Worm (Caenorhabditis elegans) whole organism, L3 larva: ENCODE data around the gene C17C3.15.

Experiments used
- R02D3.7 ChIP-seq: fragments of 150-350 bp; optimal IDR thresholded peaks from 2 replicates; lab custom pipeline; 2014; ENCODE audit warnings: missing biosample characterization, missing genetic modification characterization
- ZK546.5 ChIP-seq: sonication (generic microtip); optimal IDR thresholded peaks from 2 replicates; lab custom pipeline; 2017; ENCODE audit warnings: missing biosample characterization, missing genetic modification characterization
- ama-1 ChIP-seq: fragments of 150-350 bp; optimal IDR thresholded peaks from 2 replicates; lab custom pipeline; 2018
- ceh-28 ChIP-seq: fragments of 150-350 bp; optimal IDR thresholded peaks from 2 replicates; lab custom pipeline; 2014; ENCODE audit warnings: missing biosample characterization, missing genetic modification reagents, missing genetic modification characterization
- ceh-82 ChIP-seq: fragments of 150-350 bp; optimal IDR thresholded peaks from 2 replicates; lab custom pipeline; 2014; ENCODE audit warnings: missing biosample characterization, missing genetic modification characterization
- ceh-9 ChIP-seq: sonication (generic microtip); optimal IDR thresholded peaks from 2 replicates; lab custom pipeline; 2018; ENCODE audit warnings: missing biosample characterization, missing genetic modification characterization
- daf-12 ChIP-seq: fragments of 150-350 bp; optimal IDR thresholded peaks from 2 replicates; lab custom pipeline; 2014; ENCODE audit warnings: missing biosample characterization, missing genetic modification reagents, missing genetic modification characterization
- egl-27 ChIP-seq: sonication (generic microtip); optimal IDR thresholded peaks from 4 replicates; lab custom pipeline; 2017; ENCODE audit warnings: missing biosample characterization, missing genetic modification reagents, missing genetic modification characterization
- egl-5 ChIP-seq: fragments of 150-350 bp; optimal IDR thresholded peaks from 2 replicates; lab custom pipeline; 2017; ENCODE audit warnings: missing biosample characterization, missing genetic modification reagents, missing genetic modification characterization, inconsistent platforms
- elt-1 ChIP-seq: fragments of 150-350 bp; optimal IDR thresholded peaks from 2 replicates; lab custom pipeline; 2014; ENCODE audit warnings: missing biosample characterization, missing genetic modification characterization
- elt-2 ChIP-seq: sonication (generic microtip); optimal IDR thresholded peaks from 2 replicates; lab custom pipeline; 2016; ENCODE audit warnings: missing genetic modification reagents, mild to moderate bottlenecking, missing genetic modification characterization, missing compliant biosample characterization
- elt-3 ChIP-seq, 3 experiments: fragments of 150-350 bp in 1 of 3; sonication (generic microtip) in 2 of 3; optimal IDR thresholded peaks; 2 replicates in 2 of 3; 4 replicates in 1 of 3; lab custom pipeline; 2014 to 2017; ENCODE audit warnings: missing biosample characterization in 3 of 3, missing genetic modification characterization in 3 of 3
- eor-1 ChIP-seq, 2 experiments: fragments of 150-350 bp; optimal IDR thresholded peaks; 2 replicates each; lab custom pipeline; 2014 to 2018; ENCODE audit warnings: missing biosample characterization in 2 of 2, missing genetic modification characterization in 2 of 2
- fkh-2 ChIP-seq: fragments of 150-350 bp; optimal IDR thresholded peaks from 2 replicates; lab custom pipeline; 2014; ENCODE audit warnings: missing biosample characterization, missing genetic modification reagents, missing genetic modification characterization
- fos-1 ChIP-seq: fragments of 150-350 bp; optimal IDR thresholded peaks from 2 replicates; lab custom pipeline; 2014; ENCODE audit warnings: missing biosample characterization, missing genetic modification characterization
- hmg-11 ChIP-seq: sonication (generic microtip); optimal IDR thresholded peaks from 2 replicates; lab custom pipeline; 2016; ENCODE audit warnings: missing genetic modification characterization, missing compliant biosample characterization
- jun-1 ChIP-seq: fragments of 150-350 bp; optimal IDR thresholded peaks from 2 replicates; lab custom pipeline; 2014; ENCODE audit warnings: missing biosample characterization, missing genetic modification reagents, missing genetic modification characterization
- lin-15B ChIP-seq: fragments of 150-350 bp; optimal IDR thresholded peaks from 2 replicates; lab custom pipeline; 2014; ENCODE audit warnings: missing biosample characterization, missing genetic modification characterization
- lin-39 ChIP-seq: fragments of 150-350 bp; optimal IDR thresholded peaks from 2 replicates; lab custom pipeline; 2018; ENCODE audit warnings: missing biosample characterization, missing genetic modification reagents, missing genetic modification characterization
- lsy-12 ChIP-seq: sonication (generic microtip); optimal IDR thresholded peaks from 2 replicates; lab custom pipeline; 2016; ENCODE audit warnings: mild to moderate bottlenecking, missing genetic modification characterization, missing compliant biosample characterization
- mdl-1 ChIP-seq: fragments of 150-350 bp; optimal IDR thresholded peaks from 2 replicates; lab custom pipeline; 2014; ENCODE audit warnings: missing biosample characterization, missing genetic modification characterization
- mml-1 ChIP-seq: fragments of 150-350 bp; sonication (generic microtip); optimal IDR thresholded peaks from 3 replicates; lab custom pipeline; 2014; ENCODE audit warnings: missing biosample characterization, missing genetic modification characterization
- nfya-1 ChIP-seq: sonication (generic microtip); optimal IDR thresholded peaks from 2 replicates; lab custom pipeline; 2017; ENCODE audit warnings: missing genetic modification characterization, mild to moderate bottlenecking, missing compliant biosample characterization, antibody characterized with exemption, moderate library complexity; ENCODE audit not compliant: insufficient read depth
- nhr-11 ChIP-seq: fragments of 150-350 bp; optimal IDR thresholded peaks from 2 replicates; lab custom pipeline; 2014; ENCODE audit warnings: missing biosample characterization, missing genetic modification characterization
- nhr-12 ChIP-seq: fragments of 150-350 bp; optimal IDR thresholded peaks from 2 replicates; lab custom pipeline; 2014; ENCODE audit warnings: missing biosample characterization, missing genetic modification characterization
- nhr-23 ChIP-seq: fragments of 150-350 bp; optimal IDR thresholded peaks from 2 replicates; lab custom pipeline; 2014; ENCODE audit warnings: missing biosample characterization, missing genetic modification reagents, missing genetic modification characterization
- nhr-237 ChIP-seq: fragments of 150-350 bp; optimal IDR thresholded peaks from 2 replicates; lab custom pipeline; 2014; ENCODE audit warnings: missing biosample characterization, missing genetic modification characterization
- nhr-25 ChIP-seq: sonication (generic microtip); optimal IDR thresholded peaks from 2 replicates; lab custom pipeline; 2017; ENCODE audit warnings: missing biosample characterization, missing genetic modification characterization
- nhr-28 ChIP-seq: fragments of 150-350 bp; optimal IDR thresholded peaks from 2 replicates; lab custom pipeline; 2014; ENCODE audit warnings: missing biosample characterization, missing genetic modification characterization
- nhr-43 ChIP-seq: sonication (generic microtip); optimal IDR thresholded peaks from 2 replicates; lab custom pipeline; 2016; ENCODE audit warnings: mild to moderate bottlenecking, missing genetic modification characterization, missing compliant biosample characterization; ENCODE audit not compliant: poor library complexity, severe bottlenecking
- nhr-67 ChIP-seq: fragments of 150-350 bp; optimal IDR thresholded peaks from 2 replicates; lab custom pipeline; 2014; ENCODE audit warnings: missing biosample characterization, missing genetic modification characterization
- pha-4 ChIP-seq: fragments of 150-350 bp; optimal IDR thresholded peaks from 2 replicates; lab custom pipeline; 2014; ENCODE audit warnings: missing biosample characterization, missing genetic modification reagents, missing genetic modification characterization
- pqm-1 ChIP-seq: fragments of 150-350 bp; optimal IDR thresholded peaks from 2 replicates; lab custom pipeline; 2017; ENCODE audit warnings: missing biosample characterization, missing genetic modification characterization, inconsistent platforms
- sea-2 ChIP-seq: fragments of 150-350 bp; sonication (generic microtip); optimal IDR thresholded peaks from 4 replicates; lab custom pipeline; 2014; ENCODE audit warnings: missing biosample characterization, missing genetic modification reagents, missing genetic modification characterization
- skn-1 ChIP-seq: fragments of 150-350 bp; optimal IDR thresholded peaks from 2 replicates; lab custom pipeline; 2014; ENCODE audit warnings: missing biosample characterization, missing genetic modification characterization
- snpc-4 ChIP-seq: fragments of 150-350 bp; optimal IDR thresholded peaks from 2 replicates; lab custom pipeline; 2014; ENCODE audit warnings: missing biosample characterization, missing genetic modification characterization
- tbx-2 ChIP-seq: sonication (generic microtip); optimal IDR thresholded peaks from 2 replicates; lab custom pipeline; 2016; ENCODE audit warnings: mild to moderate bottlenecking, missing genetic modification characterization, missing compliant biosample characterization
- unc-39 ChIP-seq: sonication (generic microtip); optimal IDR thresholded peaks from 4 replicates; lab custom pipeline; 2017; ENCODE audit warnings: missing biosample characterization, missing genetic modification characterization
- unc-62 ChIP-seq: fragments of 150-350 bp; sonication (generic microtip); optimal IDR thresholded peaks from 4 replicates; lab custom pipeline; 2014; ENCODE audit warnings: missing biosample characterization, missing genetic modification reagents, missing genetic modification characterization
- zag-1 ChIP-seq: fragments of 150-350 bp; optimal IDR thresholded peaks from 2 replicates; lab custom pipeline; 2014; ENCODE audit warnings: missing biosample characterization, missing genetic modification characterization
- ztf-11 ChIP-seq: fragments of 150-350 bp; optimal IDR thresholded peaks from 2 replicates; lab custom pipeline; 2014; ENCODE audit warnings: missing biosample characterization, missing genetic modification characterization
- ztf-4 ChIP-seq: fragments of 150-350 bp; optimal IDR thresholded peaks from 2 replicates; lab custom pipeline; 2014; ENCODE audit warnings: missing biosample characterization, missing genetic modification characterization

The C17C3.15 gene

ce11 chrII:5594210-5594764 is 23.8 kb downstream of the C17C3.15 start, which contains the start of gene ttc-4:
ttc-4 (plus strand) TSS chrII:5594714.
- TF ChIP-seq hmg-11 (tag; lab: Kevin White, UChicago) (no peak), nhr-28 (tag; lab: Kevin White, UChicago) (no peak), elt-1 (tag; lab: Kevin White, UChicago) (no peak), nhr-11 (tag; lab: Kevin White, UChicago) (no peak), daf-12 (no peak), nhr-237 (no peak), tbx-2 (tag; lab: Kevin White, UChicago) (no peak), lin-39 (no peak), skn-1 (tag; lab: Kevin White, UChicago) (no peak), elt-3 (tag; optimal IDR thresholded peaks at IDR 0.05; lab: Kevin White, UChicago) (no peak), sea-2 (GFP tag; lab: Kevin White, UChicago) (no peak), ceh-28 (no peak), zag-1 (no peak), egl-27 (tag; lab: Kevin White, UChicago) (no peak), fkh-2 (tag; lab: Kevin White, UChicago) (no peak), pha-4 (tag; lab: Kevin White, UChicago) (peak; percentile 71), nfya-1 (tag; lab: Kevin White, UChicago) (peak; percentile 58), nhr-12 (tag; lab: Kevin White, UChicago) (no peak), nhr-43 (tag; lab: Kevin White, UChicago) (no peak), nhr-25 (tag; lab: Kevin White, UChicago) (no peak), ztf-4 (no peak), mml-1 (tag; lab: Kevin White, UChicago) (no peak), eor-1 (tag; optimal IDR thresholded peaks at IDR 0.05; lab: Kevin White, UChicago) (no peak), lsy-12 (tag; lab: Kevin White, UChicago) (no peak), ztf-11 (tag; lab: Kevin White, UChicago) (no peak), elt-2 (tag; lab: Kevin White, UChicago) (peak; percentile 39), jun-1 (tag; lab: Kevin White, UChicago) (no peak), egl-5 (no peak), R02D3.7 (tag; lab: Kevin White, UChicago) (no peak), ceh-82 (no peak), unc-39 (tag; lab: Kevin White, UChicago) (no peak), lin-15B (peak; percentile 65), snpc-4 (peak; percentile 75), fos-1 (tag; lab: Kevin White, UChicago) (no peak), nhr-67 (tag; lab: Kevin White, UChicago) (no peak), ZK546.5 (tag; lab: Kevin White, UChicago) (no peak), mdl-1 (tag; lab: Kevin White, UChicago) (no peak), nhr-23 (tag; lab: Kevin White, UChicago) (peak; percentile 38), pqm-1 (tag; lab: Kevin White, UChicago) (peak; percentile 51)

DNA sequence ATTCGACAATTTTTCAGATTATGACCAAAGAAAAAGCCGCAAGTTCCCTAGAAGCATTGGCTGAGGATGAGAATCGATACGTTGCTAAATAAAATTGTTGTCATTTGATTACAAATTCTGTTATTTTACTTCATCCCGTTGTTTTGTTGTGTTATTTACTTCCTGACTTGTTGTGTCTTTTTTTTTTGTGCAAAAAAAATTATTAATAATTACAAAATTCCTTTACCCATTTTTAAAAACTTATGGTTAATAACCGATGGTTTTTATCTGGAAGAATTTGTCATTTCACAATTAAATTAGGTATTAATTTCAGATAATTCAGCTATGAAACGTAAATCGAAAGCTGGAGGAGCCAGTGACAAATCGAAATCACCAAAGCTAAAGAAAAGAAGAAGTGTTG is 25.8 kb downstream of the C17C3.15 start, which contains the start of gene C17G10.1:
Gene C17G10.1, plus strand, starts transcription at position 301 of the 400 bp plus-strand sequence.
- no peak for TF ChIP-seq ama-1 (lab: Kevin White, UChicago)
- no peak for TF ChIP-seq hmg-11 (tag; lab: Kevin White, UChicago)
- TF ChIP-seq sea-2 (GFP tag; lab: Kevin White, UChicago) = no peak
- TF ChIP-seq unc-62 = no peak
- no peak for TF ChIP-seq mdl-1 (tag; lab: Kevin White, UChicago)
- no peak for TF ChIP-seq ceh-28
- TF ChIP-seq R02D3.7 (tag; lab: Kevin White, UChicago) = no peak
- no peak for TF ChIP-seq jun-1 (tag; lab: Kevin White, UChicago)
- TF ChIP-seq ceh-9 (tag; lab: Kevin White, UChicago) = no peak
- TF ChIP-seq eor-1 (tag; optimal IDR thresholded peaks at IDR 0.05; lab: Kevin White, UChicago) = no peak
- no peak for TF ChIP-seq mml-1 (tag; lab: Kevin White, UChicago)
